Fruit fly (Drosophila melanogaster): ENCODE results near the gene CG12535.

dm6 chrX:3374269-3374668 is 74.5 kb downstream of the CG12535 start:
- no peak for TF ChIP-seq Abd-B (GFP tag; optimal IDR thresholded peaks at IDR 0.05)
- no peak for TF ChIP-seq usp (GFP tag; optimal IDR thresholded peaks at IDR 0.05)
- TF ChIP-seq CrebA (GFP tag; optimal IDR thresholded peaks at IDR 0.05; ENCODE audit: borderline replicate concordance) = no peak
- TF ChIP-seq Myc (optimal IDR thresholded peaks at IDR 0.05) = no peak
- TF ChIP-seq Hr83 (GFP tag; optimal IDR thresholded peaks at IDR 0.05; ENCODE audit: poor library complexity, severe bottlenecking) = no peak
- TF ChIP-seq ey (GFP tag; optimal IDR thresholded peaks at IDR 0.05) = no peak
- TF ChIP-seq GATAd (GFP tag; optimal IDR thresholded peaks at IDR 0.05) = no peak
- TF ChIP-seq lola (GFP tag; optimal IDR thresholded peaks at IDR 0.05) = no peak
- TF ChIP-seq Hr78 (GFP tag; optimal IDR thresholded peaks at IDR 0.05) = no peak
- no peak for TF ChIP-seq br (GFP tag; optimal IDR thresholded peaks at IDR 0.05)
- TF ChIP-seq dsf (GFP tag; optimal IDR thresholded peaks at IDR 0.05; ENCODE audit: borderline replicate concordance) = no peak
